Fruit fly (Drosophila melanogaster) whole organism, prepupa: Measurements from ENCODE around the gene CG32847.

Source experiments
- CG10631 ChIP-seq: fragments of 200-800 bp; sonication (Bioruptor generic); optimal IDR thresholded peaks from 2 replicates; lab custom pipeline; 2016; ENCODE audit warnings: missing biosample characterization, missing genetic modification characterization
- CG11762 ChIP-seq: fragments of 200-800 bp; sonication (Bioruptor generic); optimal IDR thresholded peaks from 3 replicates; lab custom pipeline; 2016; ENCODE audit warnings: missing biosample characterization, missing genetic modification characterization; ENCODE audit not compliant: insufficient read depth
- CG11902 ChIP-seq: fragments of 200-800 bp; sonication (Bioruptor generic); optimal IDR thresholded peaks from 3 replicates; lab custom pipeline; 2016; ENCODE audit warnings: missing biosample characterization, missing genetic modification characterization
- CG15336 ChIP-seq: fragments of 200-800 bp; sonication (Bioruptor generic); IDR thresholded peaks from 2 replicates; pipeline ENCODE4 v1.3.6; 2022; ENCODE audit warnings: missing biosample characterization, missing genetic modification characterization
- CG1621 ChIP-seq: fragments of 200-800 bp; sonication (Bioruptor generic); optimal IDR thresholded peaks from 3 replicates; lab custom pipeline; 2018; ENCODE audit warnings: missing biosample characterization, mild to moderate bottlenecking, missing genetic modification characterization
- CG31627 ChIP-seq: fragments of 200-800 bp; sonication (Bioruptor generic); optimal IDR thresholded peaks from 3 replicates; lab custom pipeline; 2016; ENCODE audit warnings: missing biosample characterization, missing genetic modification characterization
- CG34406 ChIP-seq: fragments of 200-800 bp; sonication (Bioruptor generic); optimal IDR thresholded peaks from 3 replicates; lab custom pipeline; 2016; ENCODE audit warnings: missing biosample characterization, missing genetic modification characterization
- CG3919 ChIP-seq: fragments of 200-800 bp; sonication (Bioruptor generic); optimal IDR thresholded peaks from 3 replicates; lab custom pipeline; 2016; ENCODE audit warnings: missing biosample characterization, missing genetic modification characterization
- CG4318 ChIP-seq: fragments of 200-800 bp; sonication (Bioruptor generic); optimal IDR thresholded peaks from 3 replicates; lab custom pipeline; 2017; ENCODE audit warnings: missing biosample characterization, mild to moderate bottlenecking, missing genetic modification characterization
- CG6276 ChIP-seq: fragments of 200-800 bp; sonication (Bioruptor generic); optimal IDR thresholded peaks from 2 replicates; lab custom pipeline; 2017; ENCODE audit warnings: missing biosample characterization, mild to moderate bottlenecking, missing genetic modification characterization
- CG6792 ChIP-seq: fragments of 200-800 bp; sonication (Bioruptor generic); optimal IDR thresholded peaks from 3 replicates; lab custom pipeline; 2016; ENCODE audit warnings: missing biosample characterization, missing genetic modification characterization
- CG6808 ChIP-seq: fragments of 200-800 bp; sonication (Bioruptor generic); optimal IDR thresholded peaks from 3 replicates; lab custom pipeline; 2017; ENCODE audit warnings: missing biosample characterization, missing genetic modification characterization, mild to moderate bottlenecking, moderate library complexity, missing genetic modification reagents
- CG7368 ChIP-seq: fragments of 200-800 bp; sonication (Bioruptor generic); optimal IDR thresholded peaks from 3 replicates; lab custom pipeline; 2016; ENCODE audit warnings: missing biosample characterization, missing genetic modification characterization
- CG8119 ChIP-seq: fragments of 200-800 bp; sonication (Bioruptor generic); IDR thresholded peaks from 3 replicates; pipeline ENCODE4 v1.3.6; 2022; ENCODE audit warnings: missing biosample characterization, missing genetic modification characterization
- CG8319 ChIP-seq: fragments of 200-800 bp; sonication (Bioruptor generic); optimal IDR thresholded peaks from 3 replicates; lab custom pipeline; 2016; ENCODE audit warnings: missing biosample characterization, missing genetic modification characterization
- CG8632 ChIP-seq: fragments of 200-800 bp; sonication (Bioruptor generic); optimal IDR thresholded peaks from 3 replicates; lab custom pipeline; 2016; ENCODE audit warnings: missing biosample characterization, missing genetic modification characterization
- CG9139 ChIP-seq: fragments of 200-800 bp; sonication (Bioruptor generic); optimal IDR thresholded peaks from 3 replicates; lab custom pipeline; 2017; ENCODE audit warnings: missing biosample characterization, mild to moderate bottlenecking, missing genetic modification characterization
- Eip75B ChIP-seq: fragments of 200-800 bp; sonication (Bioruptor generic); optimal IDR thresholded peaks from 3 replicates; lab custom pipeline; 2016; ENCODE audit warnings: missing biosample characterization, missing genetic modification characterization
- Eip78C ChIP-seq: fragments of 200-800 bp; sonication (Bioruptor generic); peaks from one replicate; lab custom pipeline; 2016; ENCODE audit warnings: missing biosample characterization, missing genetic modification characterization
- Eip93F ChIP-seq: fragments of 200-800 bp; sonication (Bioruptor generic); optimal IDR thresholded peaks from 2 replicates; lab custom pipeline; 2016; ENCODE audit warnings: missing biosample characterization, mild to moderate bottlenecking, missing genetic modification characterization
- Ets21C ChIP-seq: fragments of 200-800 bp; sonication (Bioruptor generic); optimal IDR thresholded peaks from 3 replicates; lab custom pipeline; 2016; ENCODE audit warnings: missing biosample characterization, missing genetic modification characterization
- Hr39 ChIP-seq: fragments of 200-800 bp; sonication (Bioruptor generic); optimal IDR thresholded peaks from 2 replicates; lab custom pipeline; 2016; ENCODE audit warnings: missing biosample characterization, missing genetic modification characterization
- Hr4 ChIP-seq: fragments of 200-800 bp; sonication (Bioruptor generic); optimal IDR thresholded peaks from 3 replicates; lab custom pipeline; 2016; ENCODE audit warnings: missing biosample characterization, missing genetic modification characterization
- Lpt ChIP-seq: fragments of 200-800 bp; sonication (Bioruptor generic); optimal IDR thresholded peaks from 3 replicates; lab custom pipeline; 2016; ENCODE audit warnings: missing biosample characterization, missing genetic modification characterization
- Met ChIP-seq: fragments of 200-800 bp; sonication (Bioruptor generic); optimal IDR thresholded peaks from 3 replicates; lab custom pipeline; 2016; ENCODE audit warnings: missing biosample characterization, missing genetic modification characterization
- OdsH ChIP-seq: fragments of 200-800 bp; sonication (Bioruptor generic); optimal IDR thresholded peaks from 3 replicates; lab custom pipeline; 2016; ENCODE audit warnings: missing biosample characterization, missing genetic modification characterization
- Smox ChIP-seq: fragments of 200-800 bp; sonication (Bioruptor generic); optimal IDR thresholded peaks from 3 replicates; lab custom pipeline; 2016; ENCODE audit warnings: missing biosample characterization, missing genetic modification characterization
- Sox102F ChIP-seq: fragments of 200-800 bp; sonication (Bioruptor generic); optimal IDR thresholded peaks from 2 replicates; lab custom pipeline; 2016; ENCODE audit warnings: missing biosample characterization, mild to moderate bottlenecking, missing genetic modification characterization
- Sox14 ChIP-seq: fragments of 200-800 bp; sonication (Bioruptor generic); optimal IDR thresholded peaks from 3 replicates; lab custom pipeline; 2016; ENCODE audit warnings: missing biosample characterization, missing genetic modification characterization
- achi ChIP-seq: fragments of 200-800 bp; sonication (Bioruptor generic); optimal IDR thresholded peaks from 3 replicates; lab custom pipeline; 2016; ENCODE audit warnings: missing biosample characterization, missing genetic modification characterization
- cyc ChIP-seq: fragments of 200-800 bp; sonication (Bioruptor generic); optimal IDR thresholded peaks from 3 replicates; lab custom pipeline; 2016; ENCODE audit warnings: missing biosample characterization, missing genetic modification characterization
- dac ChIP-seq: fragments of 200-800 bp; sonication (Bioruptor generic); optimal IDR thresholded peaks from 2 replicates; lab custom pipeline; 2017; ENCODE audit warnings: missing biosample characterization, mild to moderate bottlenecking, missing genetic modification characterization
- dsx ChIP-seq: fragments of 200-800 bp; optimal IDR thresholded peaks from 3 replicates; lab custom pipeline; 2019; ENCODE audit warnings: missing biosample characterization, mild to moderate bottlenecking, missing genetic modification characterization, moderate library complexity; ENCODE audit not compliant: poor library complexity, severe bottlenecking
- eg ChIP-seq: fragments of 200-800 bp; sonication (Bioruptor generic); IDR thresholded peaks from 3 replicates; pipeline ENCODE4 v1.3.6; 2022; ENCODE audit warnings: missing biosample characterization, missing genetic modification characterization
- esn ChIP-seq: fragments of 200-800 bp; sonication (Bioruptor generic); optimal IDR thresholded peaks from 2 replicates; lab custom pipeline; 2016; ENCODE audit warnings: missing biosample characterization, mild to moderate bottlenecking, missing genetic modification characterization, moderate library complexity
- fd59A ChIP-seq: fragments of 200-800 bp; sonication (Bioruptor generic); optimal IDR thresholded peaks from 2 replicates; lab custom pipeline; 2017; ENCODE audit warnings: missing biosample characterization, mild to moderate bottlenecking, missing genetic modification characterization, missing genetic modification reagents
- fkh ChIP-seq: fragments of 200-800 bp; sonication (Bioruptor generic); optimal IDR thresholded peaks from 3 replicates; lab custom pipeline; 2017; ENCODE audit warnings: missing biosample characterization, mild to moderate bottlenecking, missing genetic modification characterization, moderate library complexity
- lz ChIP-seq: fragments of 200-800 bp; sonication (Bioruptor generic); optimal IDR thresholded peaks from 3 replicates; lab custom pipeline; 2016; ENCODE audit warnings: missing biosample characterization, missing genetic modification characterization
- pdm3 ChIP-seq: fragments of 200-800 bp; sonication (Bioruptor generic); optimal IDR thresholded peaks from 3 replicates; lab custom pipeline; 2016; ENCODE audit warnings: missing biosample characterization, missing genetic modification characterization
- spab ChIP-seq: fragments of 200-800 bp; sonication (Bioruptor generic); optimal IDR thresholded peaks from 2 replicates; lab custom pipeline; 2017; ENCODE audit warnings: missing biosample characterization, mild to moderate bottlenecking, missing genetic modification characterization, missing genetic modification reagents
- svp ChIP-seq: fragments of 200-800 bp; sonication (Bioruptor generic); peaks from one replicate; lab custom pipeline; 2016; ENCODE audit warnings: missing biosample characterization, missing genetic modification characterization
- topi ChIP-seq: fragments of 200-800 bp; sonication (Bioruptor generic); optimal IDR thresholded peaks from 3 replicates; lab custom pipeline; 2016; ENCODE audit warnings: missing biosample characterization, missing genetic modification characterization
- vri ChIP-seq: fragments of 200-800 bp; sonication (Bioruptor generic); optimal IDR thresholded peaks from 3 replicates; lab custom pipeline; 2016; ENCODE audit warnings: missing biosample characterization, mild to moderate bottlenecking, missing genetic modification characterization

The CG32847 gene

dm6 chr3L:15089887-15090679 lies 31.3 kb upstream of the CG32847 start:
- no peak for TF ChIP-seq spab (GFP tag; lab: Kevin White, UChicago)
- TF ChIP-seq Smox (GFP tag; lab: Kevin White, UChicago) = no peak
- no peak for TF ChIP-seq eg (GFP tag; lab: Robert Waterston, UW)
- no peak for TF ChIP-seq Lpt (GFP tag; lab: Kevin White, UChicago)
- no peak for TF ChIP-seq Eip93F (GFP tag; lab: Kevin White, UChicago)
- TF ChIP-seq Eip75B (GFP tag; lab: Kevin White, UChicago) = no peak
- no peak for TF ChIP-seq achi (GFP tag; lab: Kevin White, UChicago)
- no peak for TF ChIP-seq CG11902
- TF ChIP-seq svp (GFP tag; lab: Kevin White, UChicago) = no peak
- TF ChIP-seq CG31627 = no peak
- no peak for TF ChIP-seq CG3919 (GFP tag; lab: Kevin White, UChicago)
- TF ChIP-seq lz = no peak
- TF ChIP-seq CG8119 (GFP tag; lab: Robert Waterston, UW) = no peak
- TF ChIP-seq CG11762 (GFP tag; lab: Kevin White, UChicago) = no peak

DNA sequence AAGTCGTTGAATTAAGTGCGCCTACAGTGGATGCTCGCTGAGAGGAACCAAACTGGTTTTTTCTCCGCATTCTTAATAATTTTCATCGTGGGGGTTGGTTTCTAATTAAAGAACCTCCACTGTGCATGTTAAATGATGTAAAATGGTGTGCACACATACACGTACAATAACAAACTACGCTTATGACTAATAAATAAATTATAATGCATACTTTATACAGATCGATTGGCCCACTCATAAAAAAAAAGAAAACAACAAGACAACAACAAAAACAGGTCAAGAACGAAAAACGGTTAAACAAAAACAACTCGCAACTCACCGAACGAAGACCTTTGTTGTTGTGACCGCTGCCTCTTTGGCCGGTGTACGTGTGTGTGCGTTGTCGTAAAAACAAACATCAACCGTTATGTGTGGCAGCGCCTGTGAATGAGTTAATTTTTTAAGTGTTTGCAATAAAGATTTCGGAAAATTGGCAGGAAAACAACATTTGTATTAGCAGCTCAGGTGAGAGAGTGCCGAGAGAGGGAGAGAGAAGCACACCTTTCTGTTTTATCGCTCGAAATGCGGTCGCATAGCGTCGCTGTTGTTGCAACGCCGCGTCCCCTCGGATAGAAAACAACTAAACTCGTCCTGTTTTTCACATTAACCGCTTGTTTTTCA lies 27.3 kb upstream of the CG32847 start:
- TF ChIP-seq Ets21C (GFP tag; lab: Kevin White, UChicago) = peak; percentile 3
- TF ChIP-seq CG8319 (GFP tag; lab: Kevin White, UChicago) = no peak
- TF ChIP-seq CG6276 (GFP tag; lab: Kevin White, UChicago) = no peak
- peak; percentile 14 for TF ChIP-seq OdsH
- no peak for TF ChIP-seq dac (GFP tag; lab: Kevin White, UChicago)
- no peak for TF ChIP-seq CG4318
- TF ChIP-seq svp (GFP tag; lab: Kevin White, UChicago) = peak; percentile 85
- TF ChIP-seq CG8632 (GFP tag; lab: Kevin White, UChicago) = no peak
- TF ChIP-seq Hr4 = peak; percentile 19
- TF ChIP-seq Met (GFP tag; lab: Kevin White, UChicago) = peak; percentile 4
- TF ChIP-seq fkh = peak; percentile 66
- peak; percentile 40 for TF ChIP-seq CG31627
- TF ChIP-seq CG10631 (GFP tag; lab: Kevin White, UChicago) = no peak
- TF ChIP-seq Hr39 (GFP tag; lab: Kevin White, UChicago) = peak; percentile 20
- peak; percentile 29 for TF ChIP-seq cyc (GFP tag; lab: Kevin White, UChicago)
- TF ChIP-seq CG7368 (GFP tag; lab: Kevin White, UChicago) = no peak
- no peak for TF ChIP-seq Smox (GFP tag; lab: Kevin White, UChicago)
- peak; percentile 77 for TF ChIP-seq vri (GFP tag; lab: Kevin White, UChicago)
- TF ChIP-seq Sox14 (GFP tag; lab: Kevin White, UChicago) = peak; percentile 17
- peak; percentile 32 for TF ChIP-seq CG6808 (GFP tag; lab: Kevin White, UChicago)
- peak; percentile 35 for TF ChIP-seq pdm3 (GFP tag; lab: Kevin White, UChicago)
- peak; percentile 44 for TF ChIP-seq topi (GFP tag; lab: Kevin White, UChicago)
- peak; percentile 15 for TF ChIP-seq Eip75B (GFP tag; lab: Kevin White, UChicago)
- TF ChIP-seq dsx (GFP tag; lab: Kevin White, UChicago) = no peak
- no peak for TF ChIP-seq CG11762 (GFP tag; lab: Kevin White, UChicago)
- TF ChIP-seq lz = peak; percentile 2
- no peak for TF ChIP-seq CG8119 (GFP tag; lab: Robert Waterston, UW)
- no peak for TF ChIP-seq CG9139
- TF ChIP-seq Eip78C = peak; percentile 73
- TF ChIP-seq CG6792 (GFP tag; lab: Kevin White, UChicago) = peak; percentile 12
- no peak for TF ChIP-seq spab (GFP tag; lab: Kevin White, UChicago)
- TF ChIP-seq fd59A (GFP tag; lab: Kevin White, UChicago) = no peak
- peak; percentile 15 for TF ChIP-seq CG34406
- peak; percentile 37 for TF ChIP-seq esn (GFP tag; lab: Kevin White, UChicago)
- TF ChIP-seq Sox102F (GFP tag; lab: Kevin White, UChicago) = peak; percentile 32
- no peak for TF ChIP-seq CG1621 (tag; lab: Kevin White, UChicago)
- TF ChIP-seq CG15336 (GFP tag; lab: Robert Waterston, UW) = peak; percentile 44; the same call in 1 of the 2 replicates
- TF ChIP-seq eg (GFP tag; lab: Robert Waterston, UW) = peak; percentile 48; the same call in 1 of the 3 replicates
